Fruit fly (Drosophila melanogaster): ENCODE data around the gene c12.1.

dm6 chrX:9330387-9330786 is 11.4 kb upstream of the c12.1 start, which contains the start of gene CG34450:
- TF ChIP-seq Snoo (tag; optimal IDR thresholded peaks at IDR 0.05) (no peak), Ets98B (GFP tag; IDR thresholded peaks at IDR 0.05) (no peak), CG12605 (GFP tag; IDR thresholded peaks at IDR 0.05) (no peak), CG8301 (tag; optimal IDR thresholded peaks at IDR 0.05) (no peak), CG9948 (tag; optimal IDR thresholded peaks at IDR 0.05) (no peak), D1 (tag; optimal IDR thresholded peaks at IDR 0.05) (no peak), CG8159 (tag; optimal IDR thresholded peaks at IDR 0.05) (no peak), CG34367 (tag; optimal IDR thresholded peaks at IDR 0.05) (no peak), gl (tag; optimal IDR thresholded peaks at IDR 0.05) (no peak), CG17806 (tag; optimal IDR thresholded peaks at IDR 0.05) (no peak), Pif1A (GFP tag; optimal IDR thresholded peaks at IDR 0.05) (no peak), EcR (GFP tag; optimal IDR thresholded peaks at IDR 0.05) (no peak), CG10348 (GFP tag; IDR thresholded peaks at IDR 0.05) (no peak)

Data from whole organism, pupa.